Fruit fly (Drosophila melanogaster) whole organism, adult: ENCODE data around the gene CG33777.

Experiments used
- CG12768 ChIP-seq: fragments of 200-800 bp; sonication (Bioruptor generic); optimal IDR thresholded peaks from 2 replicates; lab custom pipeline; 2017; ENCODE audit warnings: missing biosample characterization, missing genetic modification characterization, mild to moderate bottlenecking, moderate library complexity, missing genetic modification reagents
- CG5204 ChIP-seq: fragments of 200-800 bp; sonication (Bioruptor generic); optimal IDR thresholded peaks from 2 replicates; lab custom pipeline; 2016; ENCODE audit warnings: missing biosample characterization, missing genetic modification characterization
- Crg-1 ChIP-seq: fragments of 200-800 bp; sonication (Bioruptor generic); optimal IDR thresholded peaks from 2 replicates; lab custom pipeline; 2016; ENCODE audit warnings: missing biosample characterization, missing genetic modification characterization
- bab1 ChIP-seq: fragments of 200-800 bp; sonication (Bioruptor generic); optimal IDR thresholded peaks from 3 replicates; lab custom pipeline; 2019; ENCODE audit warnings: missing biosample characterization, mild to moderate bottlenecking, missing genetic modification characterization, moderate library complexity
- cnc ChIP-seq, 2 experiments: fragments of >200 bp; optimal IDR thresholded peaks; 2 replicates each; lab custom pipeline; 2017
- kay ChIP-seq: fragments of 200-800 bp; sonication (Bioruptor generic); peaks from one replicate; lab custom pipeline; 2016; ENCODE audit warnings: missing biosample characterization, missing genetic modification characterization, borderline replicate concordance
- pad ChIP-seq: fragments of 200-800 bp; sonication (Bioruptor generic); optimal IDR thresholded peaks from 3 replicates; lab custom pipeline; 2017; ENCODE audit warnings: missing biosample characterization, missing genetic modification characterization, mild to moderate bottlenecking, moderate library complexity, missing genetic modification reagents
- tj ChIP-seq: fragments of 200-800 bp; sonication (Bioruptor generic); optimal IDR thresholded peaks from 3 replicates; lab custom pipeline; 2017; ENCODE audit warnings: missing biosample characterization, mild to moderate bottlenecking, missing genetic modification characterization, moderate library complexity
- toe ChIP-seq: fragments of 200-800 bp; sonication (Bioruptor generic); optimal IDR thresholded peaks from 2 replicates; lab custom pipeline; 2016; ENCODE audit warnings: missing biosample characterization, missing genetic modification characterization

DNA sequence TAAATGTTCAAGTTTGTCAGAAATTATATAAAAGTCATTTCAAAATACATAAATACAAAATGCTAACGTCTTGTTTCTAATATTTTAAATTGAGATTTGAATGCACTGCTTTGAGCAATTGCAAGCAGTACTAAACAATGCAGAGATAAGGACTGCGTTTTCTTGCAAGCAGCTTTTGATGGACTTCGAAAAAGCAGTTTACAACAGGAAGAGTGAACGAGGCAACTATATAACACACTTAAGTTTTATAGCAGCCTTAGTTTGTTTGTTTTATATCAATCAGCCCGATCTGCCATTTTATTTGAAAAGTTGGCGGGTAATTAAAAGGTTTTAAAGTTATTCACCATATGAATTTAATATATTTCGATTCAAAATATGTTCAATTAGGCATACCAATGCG lies 1.6 kb downstream of the CG33777 start:
- TF ChIP-seq kay (GFP tag; lab: Kevin White, UChicago) = no peak
- TF ChIP-seq CG5204 (GFP tag; lab: Kevin White, UChicago) = no peak
- no peak for TF ChIP-seq Crg-1 (GFP tag; lab: Kevin White, UChicago)
- TF ChIP-seq pad (GFP tag; lab: Kevin White, UChicago) = no peak
- TF ChIP-seq cnc (optimal IDR thresholded peaks at IDR 0.05; lab: Kevin White, UChicago) = no peak
- no peak for TF ChIP-seq bab1 (GFP tag; lab: Kevin White, UChicago)
- TF ChIP-seq CG12768 = no peak
- TF ChIP-seq toe (GFP tag; lab: Kevin White, UChicago) = no peak
- no peak for TF ChIP-seq tj (GFP tag; lab: Kevin White, UChicago)
